Worm (Caenorhabditis elegans) whole organism, L4/young adult: ENCODE results near the gene C01G12.9.

Experiments
- W03F9.2 ChIP-seq: fragments of 150-350 bp; optimal IDR thresholded peaks from 2 replicates; lab custom pipeline; 2014; ENCODE audit warnings: missing biosample characterization, missing genetic modification characterization
- dao-5 ChIP-seq: sonication (generic microtip); optimal IDR thresholded peaks from 2 replicates; lab custom pipeline; 2016; ENCODE audit warnings: missing genotype, missing genetic modification characterization, moderate library complexity, missing compliant biosample characterization
- him-1 ChIP-seq: sonication (generic microtip); optimal IDR thresholded peaks from 2 replicates; lab custom pipeline; 2016; ENCODE audit warnings: missing genotype, missing genetic modification reagents, missing genetic modification characterization, missing compliant biosample characterization

DNA sequence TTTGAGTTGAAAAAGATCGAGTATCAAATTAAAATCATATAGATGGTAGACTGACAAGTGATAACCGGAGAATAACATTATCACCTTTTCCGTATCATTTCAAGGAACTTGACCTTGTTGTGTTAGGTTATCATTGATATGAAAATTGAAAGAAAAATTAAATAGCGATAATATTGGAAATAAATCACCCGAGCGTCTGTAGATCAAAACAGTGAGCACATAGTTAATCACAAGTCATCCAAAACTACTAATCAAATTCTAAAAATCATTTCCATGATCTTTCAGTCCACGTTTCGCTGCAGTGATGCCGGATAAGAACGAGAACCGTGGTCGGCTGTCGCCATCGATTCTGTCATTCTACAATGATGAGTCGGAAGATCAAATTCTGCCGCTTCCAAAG is 41.0 kb downstream of the C01G12.9 start:
- TF ChIP-seq W03F9.2 (tag; lab: Kevin White, UChicago): no peak
- TF ChIP-seq him-1: no peak
- no peak for TF ChIP-seq dao-5 (tag; lab: Kevin White, UChicago)
